Worm (Caenorhabditis elegans) whole organism, dauer: ENCODE data around the gene txdc-12.1.

Source experiments
- unc-62 ChIP-seq: sonication (generic microtip); optimal IDR thresholded peaks from 2 replicates; lab custom pipeline; 2017; ENCODE audit warnings: missing biosample characterization, missing genetic modification reagents, missing genetic modification characterization

The txdc-12.1 gene

DNA sequence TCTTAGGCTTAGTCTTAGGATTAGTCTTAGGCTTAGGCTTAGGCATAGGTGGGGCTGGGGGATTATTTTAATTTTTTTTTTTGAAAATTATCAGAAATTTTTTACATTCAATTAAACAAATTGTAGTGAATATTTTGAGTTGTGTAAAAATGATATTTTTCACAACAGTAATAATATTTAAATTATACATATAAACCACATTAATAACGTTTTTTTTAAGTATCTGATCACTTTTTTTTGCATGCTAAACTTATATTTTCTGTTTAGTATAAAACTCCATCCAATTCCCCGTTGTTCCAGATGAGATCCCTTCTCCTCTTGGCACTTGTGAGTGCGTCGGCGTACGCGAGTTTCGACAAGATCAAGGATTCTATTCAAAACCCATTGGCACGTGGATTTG is at the start of gene txdc-12.1:
txdc-12.1 (plus strand) TSS at position 301 of the 400 bp plus-strand sequence.
- TF ChIP-seq unc-62 (GFP tag; lab: Kevin White, UChicago) = no peak

DNA sequence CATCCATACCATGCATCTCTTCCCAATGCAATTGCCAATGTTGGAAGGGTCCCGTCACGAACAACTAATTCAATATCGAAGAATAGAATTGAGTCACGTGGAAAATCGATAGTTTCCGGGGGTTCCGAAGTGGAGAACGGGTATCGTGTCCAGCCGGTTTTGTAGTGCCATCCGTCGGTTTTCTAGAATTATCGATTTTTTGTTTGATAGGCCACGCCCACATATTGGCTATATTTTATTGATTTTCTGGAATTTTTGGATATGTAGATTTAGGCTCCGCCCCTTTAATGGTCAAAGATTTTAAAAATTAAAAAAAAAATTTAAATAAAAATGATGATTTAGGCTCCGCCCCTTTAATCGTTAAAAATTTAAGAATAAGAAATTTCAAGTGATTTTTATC is 41.0 kb upstream of the txdc-12.1 start:
- no peak for TF ChIP-seq unc-62 (GFP tag; lab: Kevin White, UChicago)

DNA sequence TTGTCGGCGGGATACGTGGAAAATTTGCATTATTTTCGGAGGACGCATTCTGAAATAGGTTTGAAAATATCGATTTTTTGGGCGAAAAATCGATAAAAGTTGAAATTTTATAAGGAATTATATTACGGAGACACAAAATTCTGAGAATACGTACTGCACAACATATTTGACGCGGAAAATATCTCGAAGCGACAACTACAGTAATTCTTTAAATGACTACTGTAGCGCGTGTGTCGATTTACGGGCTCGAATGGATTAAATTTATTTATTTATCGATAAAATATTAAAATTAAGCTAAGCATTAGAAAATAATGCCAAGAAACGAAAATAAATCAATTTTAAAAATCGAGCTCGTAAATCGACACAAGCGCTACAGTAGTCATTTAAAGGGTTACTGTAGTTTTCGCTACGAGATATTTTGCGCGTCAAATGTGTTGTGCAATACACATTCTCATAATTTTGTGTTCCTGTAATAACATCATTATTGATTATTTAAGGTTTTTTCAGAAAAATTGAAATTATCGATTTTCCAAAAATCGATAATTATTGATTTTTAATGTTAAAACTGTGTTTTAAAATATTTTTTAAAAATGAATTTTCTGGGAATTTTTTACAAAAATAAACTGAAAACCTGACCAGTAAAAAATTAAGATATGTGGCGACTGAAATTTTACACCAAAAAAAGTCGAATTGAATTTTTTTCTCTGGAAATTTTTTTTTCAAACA is 40.1 kb upstream of the txdc-12.1 start, which contains the start of gene polg-1:
polg-1 (minus strand) TSS at position 51 of the 726 bp plus-strand sequence.
- TF ChIP-seq unc-62 (GFP tag; lab: Kevin White, UChicago) = no peak

DNA sequence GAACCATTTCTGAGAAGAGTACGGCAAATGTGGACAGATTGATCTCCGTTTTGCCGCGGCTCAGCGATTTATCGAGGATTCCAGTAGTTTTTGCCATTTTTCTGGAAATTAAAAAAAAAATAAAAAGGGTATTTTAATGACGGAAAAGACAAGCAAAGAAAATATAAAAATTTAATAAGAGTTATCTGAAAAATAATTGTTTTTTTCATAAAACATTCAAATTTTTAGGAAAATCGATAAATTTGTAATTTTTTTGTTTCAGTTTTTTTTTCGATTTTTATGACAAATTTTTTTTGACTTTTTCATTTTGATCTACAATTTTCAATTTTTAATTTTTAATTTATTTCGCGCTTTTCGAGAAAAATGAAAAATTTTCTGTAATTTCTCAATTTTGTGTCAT is 37.9 kb upstream of the txdc-12.1 start, which contains the start of gene trpp-5:
trpp-5 (minus strand) TSS at position 101 of the 400 bp plus-strand sequence.
- TF ChIP-seq unc-62 (GFP tag; lab: Kevin White, UChicago) = no peak

DNA sequence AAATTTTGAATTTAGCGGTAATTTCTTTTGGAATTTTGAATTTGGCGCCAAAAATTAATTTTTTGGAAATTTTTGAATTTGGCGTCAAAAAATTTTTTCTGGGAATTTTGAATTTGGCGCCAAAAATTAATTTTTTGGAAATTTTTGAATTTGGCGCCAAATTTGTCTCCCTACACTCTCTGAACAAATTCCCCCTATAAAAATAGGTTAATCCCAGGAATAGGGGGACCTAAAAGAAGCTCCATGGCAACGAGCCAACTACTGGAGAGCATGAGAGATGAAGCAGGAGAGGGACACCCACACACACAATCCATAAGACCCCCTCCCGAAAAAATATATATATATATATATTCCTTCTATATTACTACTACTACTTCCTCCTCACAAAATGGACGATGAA is 37.3 kb upstream of the txdc-12.1 start, which contains the start of gene aqp-12:
aqp-12 (plus strand) TSS at position 301 of the 400 bp plus-strand sequence.
- no peak for TF ChIP-seq unc-62 (GFP tag; lab: Kevin White, UChicago)

DNA sequence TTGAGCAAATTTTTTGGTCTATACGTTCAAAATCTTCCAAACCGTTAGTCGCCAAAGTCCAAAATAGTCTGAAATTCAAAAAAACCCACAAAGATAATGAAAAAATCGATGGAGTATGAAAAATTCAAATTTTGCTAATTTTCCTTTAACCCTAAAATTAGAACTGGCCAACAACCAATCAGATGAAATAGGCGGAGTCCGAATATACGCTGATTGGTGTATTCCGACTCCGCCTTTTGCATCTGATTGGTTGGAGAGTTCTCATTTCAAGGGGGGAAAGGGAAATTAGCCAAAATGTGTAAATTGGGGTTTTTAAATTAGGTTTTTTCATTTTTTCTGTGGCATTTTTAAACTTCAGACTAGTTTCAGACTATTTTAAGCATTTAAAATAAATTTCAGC is 35.6 kb upstream of the txdc-12.1 start:
- no peak for TF ChIP-seq unc-62 (GFP tag; lab: Kevin White, UChicago)

DNA sequence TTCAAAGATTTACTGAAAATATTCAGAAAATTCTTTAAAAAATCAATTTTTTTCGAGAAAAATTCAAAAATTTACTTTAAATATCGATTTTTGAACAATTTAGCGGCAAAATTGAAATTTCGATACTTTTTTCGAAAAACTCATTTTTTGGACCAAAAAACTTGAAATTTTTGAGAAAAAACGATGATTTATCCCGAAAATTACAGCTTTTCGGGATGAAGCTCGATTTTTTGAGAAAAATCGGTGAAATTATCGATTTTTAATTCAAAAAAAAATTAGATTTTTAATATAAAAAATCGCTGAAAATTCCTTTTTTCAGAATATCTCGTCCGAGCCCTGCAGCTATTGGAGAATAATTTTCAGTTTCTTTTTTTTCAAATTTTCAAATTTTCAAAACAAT is 31.4 kb upstream of the txdc-12.1 start:
- no peak for TF ChIP-seq unc-62 (GFP tag; lab: Kevin White, UChicago)

DNA sequence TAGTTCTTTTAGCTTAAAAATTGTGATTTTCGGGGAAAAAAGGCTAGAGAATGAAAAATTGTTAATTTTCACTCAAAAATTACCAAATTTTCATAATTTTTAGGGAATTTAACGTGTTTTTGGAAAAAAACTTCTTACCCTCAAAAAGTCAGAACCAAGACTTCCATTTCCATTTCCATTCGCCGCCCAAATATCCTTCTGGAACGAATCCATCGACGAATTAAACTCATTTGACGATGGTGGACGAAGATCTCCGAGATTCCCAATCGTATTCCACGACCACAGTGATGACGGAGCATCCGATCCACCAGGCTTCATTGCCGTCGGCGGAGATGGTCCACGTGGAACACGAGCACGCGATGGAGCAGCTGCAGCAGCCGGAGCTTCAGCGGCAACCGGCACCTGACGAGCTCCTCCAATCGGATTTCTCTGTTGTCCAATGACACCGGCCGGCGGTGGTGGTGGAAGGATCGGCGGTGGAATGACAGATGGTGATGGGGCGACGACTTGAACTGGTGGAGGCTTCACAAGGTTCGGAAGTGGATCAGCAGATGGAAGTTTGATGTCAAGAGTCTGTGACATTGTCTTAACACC is 28.4 kb upstream of the txdc-12.1 start:
- TF ChIP-seq unc-62 (GFP tag; lab: Kevin White, UChicago) = no peak

DNA sequence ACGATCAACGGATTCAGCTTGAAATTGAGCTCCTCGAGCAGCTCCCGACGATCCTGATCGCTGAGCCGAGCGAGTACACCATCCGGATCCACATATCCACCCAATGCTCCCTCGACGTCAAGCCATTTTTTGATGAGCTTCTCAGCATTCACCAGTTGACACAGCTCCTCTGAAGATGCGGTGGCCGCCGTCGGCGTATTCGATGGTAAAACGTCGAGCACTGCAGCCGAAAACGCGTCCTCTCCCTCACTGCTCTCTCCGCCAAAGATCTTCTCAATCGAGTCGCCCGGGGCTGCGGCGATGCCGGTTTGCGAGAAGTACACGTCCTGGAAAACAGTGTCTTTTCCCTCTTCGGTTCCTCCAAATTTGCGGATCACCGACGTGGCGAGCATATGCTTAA is 25.6 kb upstream of the txdc-12.1 start:
- no peak for TF ChIP-seq unc-62 (GFP tag; lab: Kevin White, UChicago)

DNA sequence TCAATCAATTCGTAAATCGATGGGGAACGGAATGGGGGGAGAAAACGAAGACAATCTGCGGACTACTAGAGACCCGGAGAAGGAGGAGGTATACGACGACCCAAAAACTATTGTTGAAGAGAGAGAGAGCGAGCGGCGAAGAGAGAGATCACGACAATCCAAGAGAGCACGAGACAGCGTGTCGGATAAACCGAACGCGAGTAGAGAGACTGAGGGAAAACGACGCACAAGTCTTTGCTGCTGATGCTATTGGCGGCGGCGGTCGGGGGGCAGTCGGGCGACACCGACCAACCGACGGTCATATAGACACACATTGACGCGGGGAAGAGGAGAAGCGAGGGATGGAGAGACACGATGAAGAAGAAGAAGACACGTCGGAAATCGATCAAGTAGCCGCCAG is 17.7 kb upstream of the txdc-12.1 start:
- no peak for TF ChIP-seq unc-62 (GFP tag; lab: Kevin White, UChicago)

DNA sequence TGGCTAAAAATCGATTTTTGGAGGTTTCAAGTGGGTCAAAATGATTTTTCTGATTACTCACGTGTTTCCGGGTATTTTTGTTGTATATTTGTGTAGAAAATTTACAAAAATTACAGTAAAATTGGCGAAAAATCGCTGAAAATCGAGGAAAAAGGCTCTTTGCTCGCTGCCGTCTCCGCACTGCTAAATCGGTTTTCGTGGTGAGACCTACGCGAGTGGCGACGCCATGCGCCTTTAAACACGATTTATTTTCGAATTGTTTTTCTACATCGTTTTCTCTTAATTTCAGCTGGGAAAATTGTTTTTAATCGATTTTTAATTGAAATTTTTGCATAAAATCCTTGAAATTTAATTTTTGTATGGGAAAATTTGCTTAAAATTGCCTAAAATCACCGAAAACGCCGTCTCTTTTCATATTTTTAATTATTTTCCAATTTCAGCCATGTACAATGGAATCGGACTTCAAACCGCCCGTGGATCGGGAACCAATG is 15.2 kb upstream of the txdc-12.1 start, which contains the start of the genes pqn-87 and rsr-2:
pqn-87 (minus strand) TSS at position 171 of the 491 bp plus-strand sequence.
rsr-2 (plus strand) TSS at position 441 of the 491 bp plus-strand sequence.
- TF ChIP-seq unc-62 (GFP tag; lab: Kevin White, UChicago) = no peak

DNA sequence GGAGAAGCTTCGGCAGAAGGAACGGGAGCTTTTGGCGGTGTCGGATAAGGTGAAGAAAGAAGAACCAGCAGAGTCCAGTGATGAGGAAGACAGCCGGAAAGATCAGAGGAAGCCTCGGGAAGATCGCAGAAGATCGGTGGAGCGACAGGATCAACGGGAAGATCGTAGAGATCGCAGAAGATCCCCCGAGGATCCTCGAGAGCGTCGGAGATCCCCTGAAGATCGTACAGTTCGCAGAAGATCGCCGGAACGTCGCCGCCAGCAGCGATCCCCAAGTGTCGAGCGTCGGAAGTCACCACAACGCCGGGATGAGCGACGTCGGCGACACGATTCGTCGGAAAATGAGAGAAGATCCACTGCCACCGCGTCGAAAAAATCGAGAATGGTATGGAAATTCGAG is 14.0 kb upstream of the txdc-12.1 start:
- no peak for TF ChIP-seq unc-62 (GFP tag; lab: Kevin White, UChicago)

DNA sequence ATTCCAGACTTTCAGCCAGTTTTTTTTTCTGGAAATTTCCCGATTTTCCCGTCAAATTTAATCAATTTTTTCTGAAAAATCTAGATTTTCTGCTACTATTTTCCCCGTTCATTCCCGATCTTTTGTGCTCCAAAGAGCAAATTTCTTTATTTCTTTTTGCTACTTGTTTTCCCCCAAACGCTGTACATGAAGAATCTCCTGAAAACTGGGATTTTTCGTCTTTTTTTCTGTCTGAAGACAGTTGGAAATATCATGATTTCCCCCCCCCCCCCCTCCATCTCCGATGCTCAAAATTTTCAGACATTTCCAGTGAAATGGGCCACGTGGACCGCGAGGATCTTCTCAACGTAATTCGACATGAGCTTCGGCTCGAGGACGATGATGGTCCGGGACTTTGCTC is 12.2 kb upstream of the txdc-12.1 start, which contains the start of gene sinh-1:
sinh-1 (plus strand) TSS at position 301 of the 400 bp plus-strand sequence.
- no peak for TF ChIP-seq unc-62 (GFP tag; lab: Kevin White, UChicago)

DNA sequence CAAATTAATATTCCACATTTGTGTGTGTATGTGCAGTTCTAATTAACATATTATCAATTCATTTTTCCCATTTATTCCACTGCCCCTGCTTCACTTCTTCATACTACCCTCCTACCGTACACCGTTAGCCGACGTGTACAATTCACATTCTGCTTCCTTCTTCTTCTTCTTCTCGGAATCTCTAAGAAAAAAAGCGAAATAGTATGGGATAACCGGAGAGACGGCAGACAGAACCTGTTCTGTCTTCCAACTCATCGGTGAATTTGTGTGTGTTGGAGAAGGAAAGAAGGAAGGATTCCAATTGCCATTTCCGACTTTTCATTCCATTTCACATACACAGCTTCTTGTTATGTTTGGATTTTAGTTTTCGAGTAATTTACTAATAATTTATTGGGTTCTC is 2.6 kb upstream of the txdc-12.1 start:
- TF ChIP-seq unc-62 (GFP tag; lab: Kevin White, UChicago) = no peak

DNA sequence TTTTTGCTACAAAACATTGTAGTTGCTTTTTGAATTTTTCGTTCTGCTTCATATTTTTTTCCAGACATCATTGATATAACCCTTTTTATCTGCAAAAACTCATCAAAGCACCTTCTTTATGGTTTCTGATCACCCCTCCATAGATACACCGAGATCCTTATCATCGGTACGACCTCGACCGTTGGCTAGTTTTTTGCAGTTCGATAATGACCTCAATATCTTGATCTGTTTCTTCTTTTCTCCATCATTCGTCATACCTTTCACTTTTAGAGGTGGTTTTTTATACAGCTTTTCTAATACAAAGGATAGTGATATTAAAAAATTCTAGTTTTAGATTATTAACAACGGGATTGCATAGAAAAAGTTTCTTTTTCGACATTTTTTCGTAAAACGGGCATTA is 739 bp upstream of the txdc-12.1 start:
- no peak for TF ChIP-seq unc-62 (GFP tag; lab: Kevin White, UChicago)

DNA sequence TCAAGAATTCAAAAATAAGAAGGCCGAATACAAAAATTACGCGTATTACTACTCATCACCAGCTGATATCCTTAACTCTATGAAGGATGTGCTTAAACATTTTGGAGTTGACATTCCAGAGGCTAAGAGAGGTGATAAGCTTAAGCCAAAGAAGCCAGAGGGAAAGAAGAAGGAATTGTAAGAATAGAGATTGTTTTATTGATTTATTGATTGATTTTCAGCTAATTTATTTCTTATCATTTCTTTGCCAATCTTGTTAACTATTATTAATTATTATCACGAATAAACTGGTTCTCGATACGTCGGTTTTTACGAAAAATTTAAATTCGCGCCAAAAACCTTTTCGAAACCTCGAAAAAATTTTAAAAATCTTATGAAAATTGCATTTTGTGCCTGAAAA is 1.6 kb downstream of the txdc-12.1 start:
- TF ChIP-seq unc-62 (GFP tag; lab: Kevin White, UChicago) = no peak
